Worm (Caenorhabditis elegans): ENCODE measurements around the gene ZK1240.11.

ce11 chrII:2341515-2341914 is 16.5 kb downstream of the ZK1240.11 start, which contains the start of gene enri-1:
- TF ChIP-seq ztf-29 (GFP tag; IDR thresholded peaks at IDR 0.05) (no peak), tab-1 (GFP tag; IDR thresholded peaks at IDR 0.05) (no peak), ztf-23 (GFP tag; IDR thresholded peaks at IDR 0.05) (no peak), T22C8.4 (GFP tag; IDR thresholded peaks at IDR 0.05) (no peak), flt-1 (GFP tag; IDR thresholded peaks at IDR 0.05) (no peak)
